Fruit fly (Drosophila melanogaster) whole organism, embryonic: ENCODE results near the gene CG31178.

ENCODE experiments used
- Abd-B ChIP-seq: fragments of 200-800 bp; sonication (Bioruptor generic); optimal IDR thresholded peaks from 2 replicates; lab custom pipeline; 2018; ENCODE audit warnings: missing biosample characterization, mild to moderate bottlenecking, missing genetic modification characterization, moderate library complexity
- Aef1 ChIP-seq: fragments of 200-800 bp; sonication (Bioruptor generic); IDR thresholded peaks from 3 replicates; pipeline ENCODE4 v1.3.6; 2022; ENCODE audit warnings: missing biosample characterization, missing genetic modification characterization
- Asciz ChIP-seq: fragments of 200-800 bp; sonication (Bioruptor generic); optimal IDR thresholded peaks from 2 replicates; lab custom pipeline; 2017; ENCODE audit warnings: missing biosample characterization, mild to moderate bottlenecking, missing genetic modification characterization, missing genetic modification reagents
- Blimp-1 ChIP-seq: fragments of 200-800 bp; sonication (Bioruptor generic); optimal IDR thresholded peaks from 3 replicates; lab custom pipeline; 2018; ENCODE audit warnings: missing biosample characterization, missing genetic modification characterization, mild to moderate bottlenecking, moderate library complexity, missing genetic modification reagents
- C15 ChIP-seq: fragments of 200-800 bp; sonication (Bioruptor generic); IDR thresholded peaks from 3 replicates; pipeline ENCODE4 v1.3.6; 2022; ENCODE audit warnings: missing biosample characterization, missing genetic modification characterization
- CG10274 ChIP-seq: fragments of 200-800 bp; sonication (Bioruptor generic); optimal IDR thresholded peaks from 3 replicates; lab custom pipeline; 2017; ENCODE audit warnings: missing biosample characterization, mild to moderate bottlenecking, missing genetic modification characterization
- CG11695 ChIP-seq: fragments of 200-800 bp; sonication (Bioruptor generic); IDR thresholded peaks from 3 replicates; pipeline ENCODE4 v1.3.6; 2022; ENCODE audit warnings: missing biosample characterization, missing genetic modification characterization
- CG11723 ChIP-seq: fragments of 200-800 bp; sonication (Bioruptor generic); optimal IDR thresholded peaks from 2 replicates; lab custom pipeline; 2017; ENCODE audit warnings: missing biosample characterization, mild to moderate bottlenecking, missing genetic modification characterization
- CG1233 ChIP-seq: fragments of 200-800 bp; sonication (Bioruptor generic); optimal IDR thresholded peaks from 4 replicates; lab custom pipeline; 2018; ENCODE audit warnings: missing biosample characterization, mild to moderate bottlenecking, missing genetic modification characterization
- CG16779 ChIP-seq: fragments of 200-800 bp; sonication (Bioruptor generic); IDR thresholded peaks from 2 replicates; pipeline ENCODE4 v1.3.6; 2022; ENCODE audit warnings: missing biosample characterization, missing genetic modification characterization
- CG17359 ChIP-seq: fragments of 200-800 bp; sonication (Bioruptor generic); optimal IDR thresholded peaks from 3 replicates; lab custom pipeline; 2018; ENCODE audit warnings: missing biosample characterization, mild to moderate bottlenecking, missing genetic modification characterization, moderate library complexity
- CG2116 ChIP-seq: fragments of 200-800 bp; sonication (Bioruptor generic); optimal IDR thresholded peaks from 3 replicates; lab custom pipeline; 2018; ENCODE audit warnings: missing biosample characterization, mild to moderate bottlenecking, missing genetic modification characterization
- CG2120 ChIP-seq: fragments of 200-800 bp; sonication (Bioruptor generic); optimal IDR thresholded peaks from 3 replicates; lab custom pipeline; 2016; ENCODE audit warnings: missing biosample characterization, missing genetic modification characterization
- CG34422 ChIP-seq: fragments of 200-800 bp; sonication (Bioruptor generic); IDR thresholded peaks from 3 replicates; pipeline ENCODE4 v1.3.6; 2022; ENCODE audit warnings: missing biosample characterization, missing genetic modification characterization
- CG4404 ChIP-seq: fragments of 200-800 bp; sonication (Bioruptor generic); IDR thresholded peaks from 2 replicates; pipeline ENCODE4 v1.3.6; 2022; ENCODE audit warnings: missing biosample characterization, missing genetic modification characterization
- CG4617 ChIP-seq: fragments of 200-800 bp; sonication (Bioruptor generic); optimal IDR thresholded peaks from 3 replicates; lab custom pipeline; 2016; ENCODE audit warnings: missing biosample characterization, missing genetic modification characterization, borderline replicate concordance
- CG6765 ChIP-seq: fragments of 200-800 bp; sonication (Bioruptor generic); optimal IDR thresholded peaks from 3 replicates; lab custom pipeline; 2017; ENCODE audit warnings: missing biosample characterization, mild to moderate bottlenecking, missing genetic modification characterization
- CG7745 ChIP-seq: fragments of 200-800 bp; sonication (Bioruptor generic); optimal IDR thresholded peaks from 2 replicates; lab custom pipeline; 2018; ENCODE audit warnings: missing biosample characterization, mild to moderate bottlenecking, missing genetic modification characterization, moderate library complexity
- CG8089 ChIP-seq: fragments of 200-800 bp; sonication (Bioruptor generic); optimal IDR thresholded peaks from 3 replicates; lab custom pipeline; 2016; ENCODE audit warnings: missing biosample characterization, missing genetic modification characterization
- CG9609 ChIP-seq: fragments of 200-800 bp; sonication (Bioruptor generic); optimal IDR thresholded peaks from 3 replicates; lab custom pipeline; 2016; ENCODE audit warnings: missing biosample characterization, missing genetic modification characterization
- D19B ChIP-seq: fragments of 200-800 bp; sonication (Bioruptor generic); optimal IDR thresholded peaks from 2 replicates; lab custom pipeline; 2017; ENCODE audit warnings: missing biosample characterization, mild to moderate bottlenecking, missing genetic modification characterization
- Deaf1 ChIP-seq: fragments of 200-800 bp; optimal IDR thresholded peaks from 3 replicates; lab custom pipeline; 2019; ENCODE audit warnings: missing biosample characterization, mild to moderate bottlenecking, missing genetic modification characterization, moderate library complexity
- Dek ChIP-seq: fragments of 200-800 bp; sonication (Bioruptor generic); optimal IDR thresholded peaks from 3 replicates; lab custom pipeline; 2019; ENCODE audit warnings: missing biosample characterization, mild to moderate bottlenecking, missing genetic modification characterization, moderate library complexity
- Dfd ChIP-seq, 2 experiments: fragments of >200 bp; optimal IDR thresholded peaks; 2 replicates each; lab custom pipeline; 2017; ENCODE audit warnings: missing biosample characterization in 2 of 2, missing genetic modification characterization in 2 of 2
- E2f1 ChIP-seq: fragments of 200-800 bp; sonication (Bioruptor generic); IDR thresholded peaks from 2 replicates; pipeline ENCODE4 v1.3.6; 2022; ENCODE audit warnings: missing biosample characterization, missing genetic modification characterization
- Gsc ChIP-seq: fragments of 200-800 bp; sonication (Bioruptor generic); IDR thresholded peaks from 2 replicates; pipeline ENCODE4 v1.3.6; 2022; ENCODE audit warnings: missing biosample characterization, missing genetic modification characterization
- HLH3B ChIP-seq: fragments of 200-800 bp; sonication (Bioruptor generic); IDR thresholded peaks from 2 replicates; pipeline ENCODE4 v1.3.6; 2022; ENCODE audit warnings: missing biosample characterization, missing genetic modification characterization
- Hand ChIP-seq: fragments of 200-800 bp; sonication (Bioruptor generic); optimal IDR thresholded peaks from 2 replicates; lab custom pipeline; 2017; ENCODE audit warnings: mild to moderate bottlenecking, missing biosample characterization, missing genetic modification reagents, missing genetic modification characterization
- Lim3 ChIP-seq: fragments of 200-800 bp; sonication (Bioruptor generic); IDR thresholded peaks from 2 replicates; pipeline ENCODE4 v1.3.6; 2022; ENCODE audit warnings: missing biosample characterization, missing genetic modification characterization
- Med ChIP-seq: fragments of 200-800 bp; sonication (Bioruptor generic); peaks from one replicate; lab custom pipeline; 2016; ENCODE audit warnings: missing biosample characterization, missing genetic modification characterization, mild to moderate bottlenecking, inconsistent platforms, moderate library complexity
- NC2α ChIP-seq: fragments of 200-800 bp; sonication (Bioruptor generic); optimal IDR thresholded peaks from 2 replicates; lab custom pipeline; 2016; ENCODE audit warnings: missing biosample characterization, missing genetic modification characterization
- NfI ChIP-seq: fragments of 200-800 bp; sonication (Bioruptor generic); optimal IDR thresholded peaks from 3 replicates; lab custom pipeline; 2018; ENCODE audit warnings: missing biosample characterization, mild to moderate bottlenecking, missing genetic modification characterization, moderate library complexity
- Oaz ChIP-seq: fragments of 200-800 bp; sonication (Bioruptor generic); IDR thresholded peaks from 2 replicates; pipeline ENCODE4 v1.3.6; 2022; ENCODE audit warnings: missing biosample characterization, missing genetic modification characterization
- Side ChIP-seq: fragments of 200-800 bp; sonication (Bioruptor generic); optimal IDR thresholded peaks from 2 replicates; lab custom pipeline; 2016; ENCODE audit warnings: missing biosample characterization, missing genetic modification characterization
- TFAM ChIP-seq: fragments of 200-800 bp; sonication (Bioruptor generic); optimal IDR thresholded peaks from 2 replicates; lab custom pipeline; 2017; ENCODE audit warnings: missing biosample characterization, missing genetic modification characterization, inconsistent platforms
- ara ChIP-seq: fragments of 200-800 bp; sonication (Bioruptor generic); IDR thresholded peaks from 2 replicates; pipeline ENCODE4 v1.3.6; 2022; ENCODE audit warnings: missing biosample characterization, missing genetic modification characterization
- ase ChIP-seq: fragments of 200-800 bp; sonication (Bioruptor generic); IDR thresholded peaks from 3 replicates; pipeline ENCODE4 v1.3.6; 2022; ENCODE audit warnings: missing biosample characterization, missing genetic modification characterization
- az2 ChIP-seq: fragments of 200-800 bp; sonication (Bioruptor generic); optimal IDR thresholded peaks from 3 replicates; lab custom pipeline; 2016; ENCODE audit warnings: missing biosample characterization, missing genetic modification characterization
- cato ChIP-seq: fragments of 200-800 bp; sonication (Bioruptor generic); optimal IDR thresholded peaks from 2 replicates; lab custom pipeline; 2016; ENCODE audit warnings: missing biosample characterization, missing genetic modification characterization, borderline replicate concordance
- disco-r ChIP-seq: fragments of 200-800 bp; sonication (Bioruptor generic); optimal IDR thresholded peaks from 2 replicates; lab custom pipeline; 2016; ENCODE audit warnings: missing biosample characterization, missing genetic modification characterization
- ftz-f1 ChIP-seq: fragments of 200-800 bp; sonication (Bioruptor generic); optimal IDR thresholded peaks from 2 replicates; lab custom pipeline; 2016; ENCODE audit warnings: missing biosample characterization, missing genetic modification characterization
- gfzf ChIP-seq: fragments of 200-800 bp; sonication (Bioruptor generic); optimal IDR thresholded peaks from 2 replicates; lab custom pipeline; 2016; ENCODE audit warnings: missing biosample characterization, mild to moderate bottlenecking, missing genetic modification characterization, moderate library complexity
- h ChIP-seq: fragments of >200 bp; optimal IDR thresholded peaks from 2 replicates; lab custom pipeline; 2017
- knrl ChIP-seq: fragments of 200-800 bp; sonication (Bioruptor generic); IDR thresholded peaks from 3 replicates; pipeline ENCODE4 v1.3.6; 2022; ENCODE audit warnings: missing biosample characterization, missing genetic modification characterization; ENCODE audit not compliant: partially characterized antibody
- otp ChIP-seq: fragments of 200-800 bp; sonication (Bioruptor generic); IDR thresholded peaks from 3 replicates; pipeline ENCODE4, ENCODE4 v1.3.6; 2022; ENCODE audit warnings: missing biosample characterization, missing genetic modification characterization
- prd ChIP-seq, 3 experiments: fragments of >200 bp in 2 of 3; fragments of 200-800 bp in 1 of 3; sonication (Bioruptor generic) in 1 of 3; optimal IDR thresholded peaks in 2 of 3; IDR thresholded peaks in 1 of 3; 2 replicates in 2 of 3; 3 replicates in 1 of 3; pipeline versions ENCODE4 v1.3.6 to Lab custom; 2017 to 2022; ENCODE audit warnings: missing biosample characterization in 1 of 3, missing genetic modification characterization in 1 of 3
- pum ChIP-seq: fragments of 200-800 bp; sonication (Bioruptor generic); optimal IDR thresholded peaks from 2 replicates; lab custom pipeline; 2016; ENCODE audit warnings: missing biosample characterization, missing genetic modification characterization
- stwl ChIP-seq: fragments of 200-800 bp; sonication (Bioruptor generic); optimal IDR thresholded peaks from 3 replicates; lab custom pipeline; 2018; ENCODE audit warnings: missing biosample characterization, mild to moderate bottlenecking, missing genetic modification characterization, moderate library complexity
- vfl ChIP-seq: fragments of 200-800 bp; sonication (Bioruptor generic); optimal IDR thresholded peaks from 2 replicates; lab custom pipeline; 2016; ENCODE audit warnings: missing biosample characterization, missing genetic modification characterization

CG31178 gene

DNA sequence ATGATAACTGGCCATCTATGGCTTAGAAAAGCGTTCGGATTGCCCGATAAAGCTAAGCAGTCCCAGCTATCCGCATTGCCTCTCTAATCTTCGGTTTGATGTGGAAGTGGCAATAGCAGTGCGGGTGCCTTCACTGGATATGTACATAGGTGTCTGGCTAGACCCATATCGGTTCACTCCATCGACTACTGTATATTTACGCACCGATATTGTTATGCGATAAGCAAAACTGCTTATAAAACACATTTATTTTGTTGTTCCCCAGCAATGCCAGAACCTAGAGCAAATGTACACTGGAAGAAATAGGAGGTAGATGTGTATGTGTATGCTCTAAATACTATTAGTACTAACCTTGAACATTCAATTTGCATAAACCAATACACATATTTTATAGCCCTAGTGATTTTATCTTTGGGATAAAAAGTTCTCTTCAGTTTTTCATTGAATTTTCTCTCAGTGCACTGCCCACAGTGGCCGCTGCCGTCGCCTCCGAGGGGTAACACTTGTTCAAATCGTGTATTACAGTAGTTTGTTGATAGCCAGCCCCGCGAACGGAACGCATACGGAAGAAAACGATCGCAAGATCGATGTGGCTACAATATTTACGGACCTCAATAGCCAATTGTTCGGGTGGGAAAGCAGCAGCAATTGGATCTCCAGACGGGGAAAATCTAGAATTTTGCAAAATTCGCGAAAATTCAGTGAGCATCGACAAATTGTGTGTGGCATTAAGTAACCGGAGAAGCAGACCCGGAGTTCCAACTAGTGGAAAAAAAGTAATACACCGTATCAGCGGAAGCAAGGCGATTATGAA, 3.2 kb upstream of the CG31178 start, which contains the start of gene CG31431 (continued):
- TF ChIP-seq NfI (GFP tag; lab: Kevin White, UChicago) (peak; percentile 96), otp (peak; percentile 95), Hand (GFP tag; lab: Kevin White, UChicago) (peak; percentile 96), Blimp-1 (peak; percentile 95), CG17359 (peak; percentile 97), stwl (tag; lab: Kevin White, UChicago) (peak; percentile 43), CG4404 (peak; percentile 96), CG11723 (GFP tag; lab: Kevin White, UChicago) (peak; percentile 88), CG11695 (GFP tag; lab: Robert Waterston, UW) (peak; percentile 98), Gsc (GFP tag; lab: Robert Waterston, UW) (no peak; the same call in none of the 2 replicates), CG2116 (peak; percentile 75), Abd-B (GFP tag; lab: Kevin White, UChicago) (peak; percentile 93), CG4617 (peak; percentile 93), Med (peak; percentile 100), CG7745 (peak; percentile 73), h (lab: Kevin White, UChicago) (no peak), ara (peak; percentile 97), Deaf1 (peak; percentile 88), E2f1 (GFP tag; lab: Robert Waterston, UW) (peak; percentile 97), Lim3 (GFP tag; lab: Robert Waterston, UW) (peak; percentile 79), HLH3B (peak; percentile 97), ase (peak; percentile 96), gfzf (GFP tag; lab: Kevin White, UChicago) (peak; percentile 15), C15 (GFP tag; lab: Robert Waterston, UW) (peak; percentile 95), ftz-f1 (peak; percentile 83), TFAM (GFP tag; lab: Kevin White, UChicago) (peak; percentile 78), CG34422 (GFP tag; lab: Robert Waterston, UW) (peak; percentile 98), prd (optimal IDR thresholded peaks at IDR 0.05; lab: Kevin White, UChicago) (no peak), prd (GFP tag; IDR thresholded peaks at IDR 0.05; lab: Robert Waterston, UW) (peak; percentile 98), Oaz (peak; percentile 95), pum (GFP tag; lab: Kevin White, UChicago) (peak; percentile 97), Dek (peak; percentile 97), CG8089 (GFP tag; lab: Kevin White, UChicago) (peak; percentile 95), CG9609 (peak; percentile 97), vfl (GFP tag; lab: Kevin White, UChicago) (peak; percentile 96), az2 (GFP tag; lab: Kevin White, UChicago) (peak; percentile 97), Side (GFP tag; lab: Kevin White, UChicago) (peak; percentile 97), Dfd (GFP tag; optimal IDR thresholded peaks at IDR 0.05; lab: Kevin White, UChicago) (no peak), knrl (GFP tag; lab: Robert Waterston, UW) (no peak), CG2120 (GFP tag; lab: Kevin White, UChicago) (peak; percentile 99), Asciz (GFP tag; lab: Kevin White, UChicago) (peak; percentile 94), disco-r (GFP tag; lab: Kevin White, UChicago) (peak; percentile 94), CG16779 (GFP tag; lab: Robert Waterston, UW) (peak; percentile 96), CG6765 (peak; percentile 92), NC2α (peak; percentile 93), CG1233 (GFP tag; lab: Kevin White, UChicago) (peak; percentile 97), CG10274 (peak; percentile 92), cato (GFP tag; lab: Kevin White, UChicago) (peak; percentile 93), D19B (GFP tag; lab: Kevin White, UChicago) (peak; percentile 97), Aef1 (GFP tag; lab: Robert Waterston, UW) (peak; percentile 97)
